Worm (Caenorhabditis elegans) whole organism, young adult: ENCODE data around the gene W01B6.6.

Experiments
- C17E4.6 ChIP-seq: fragments of 200-800 bp; sonication (Bioruptor generic); IDR thresholded peaks from 2 replicates; pipeline ENCODE4 v1.3.6; 2022; ENCODE audit warnings: missing genetic modification reagents, missing genetic modification characterization, missing compliant biosample characterization
- F55B11.4 ChIP-seq: sonication (generic microtip); optimal IDR thresholded peaks from 2 replicates; lab custom pipeline; 2016; ENCODE audit warnings: missing compliant biosample characterization, missing genetic modification characterization, borderline replicate concordance; ENCODE audit not compliant: insufficient read depth
- K11D2.4 ChIP-seq: fragments of 200-800 bp; sonication (Bioruptor generic); IDR thresholded peaks from 2 replicates; pipeline ENCODE4 v1.3.6; 2022; ENCODE audit warnings: missing genetic modification reagents, missing genetic modification characterization, missing compliant biosample characterization
- Y53G8AR.9 ChIP-seq: fragments of 200-800 bp; sonication (Bioruptor generic); conservative IDR thresholded peaks from 2 replicates; pipeline ENCODE4 v1.3.6; 2022; ENCODE audit warnings: missing genetic modification reagents, missing genetic modification characterization, missing compliant biosample characterization
- Y56A3A.18 ChIP-seq: fragments of 200-800 bp; sonication (Bioruptor generic); IDR thresholded peaks from 2 replicates; pipeline ENCODE4 v1.3.6; 2022; ENCODE audit warnings: missing genetic modification reagents, missing genetic modification characterization, missing compliant biosample characterization
- Y67H2A.10 ChIP-seq: fragments of 200-800 bp; sonication (Bioruptor generic); conservative IDR thresholded peaks from 2 replicates; pipeline ENCODE4 v1.3.6; 2022; ENCODE audit warnings: missing genetic modification reagents, missing genetic modification characterization, missing compliant biosample characterization
- Y95B8A.8 ChIP-seq: fragments of 200-800 bp; sonication (Bioruptor generic); IDR thresholded peaks from 2 replicates; pipeline ENCODE4 v1.3.6; 2022; ENCODE audit warnings: missing genetic modification reagents, missing genetic modification characterization, missing compliant biosample characterization
- akir-1 ChIP-seq: fragments of 200-800 bp; sonication (Bioruptor generic); optimal IDR thresholded peaks from 2 replicates; lab custom pipeline; 2018; ENCODE audit warnings: mild to moderate bottlenecking, missing genetic modification characterization, moderate library complexity, missing compliant biosample characterization
- aptf-3 ChIP-seq: fragments of 200-800 bp; sonication (Bioruptor generic); IDR thresholded peaks from 2 replicates; pipeline ENCODE4 v1.3.6; 2022; ENCODE audit warnings: missing genetic modification characterization, missing compliant biosample characterization
- athp-1 ChIP-seq: sonication (generic microtip); optimal IDR thresholded peaks from 2 replicates; lab custom pipeline; 2017; ENCODE audit warnings: mild to moderate bottlenecking, missing genetic modification characterization, missing compliant biosample characterization
- ceh-100 ChIP-seq: fragments of 200-800 bp; sonication (Bioruptor generic); IDR thresholded peaks from 2 replicates; pipeline ENCODE4 v1.3.6; 2022; ENCODE audit warnings: missing genetic modification reagents, missing genetic modification characterization, missing compliant biosample characterization
- ceh-58 ChIP-seq: fragments of 200-800 bp; sonication (Bioruptor generic); IDR thresholded peaks from 2 replicates; pipeline ENCODE4 v1.3.6; 2022; ENCODE audit warnings: missing genetic modification characterization, missing compliant biosample characterization
- dpl-1 ChIP-seq: fragments of 150-350 bp; optimal IDR thresholded peaks from 2 replicates; lab custom pipeline; 2014; ENCODE audit warnings: missing biosample characterization, missing genetic modification reagents, missing genetic modification characterization
- egrh-3 ChIP-seq: fragments of 200-800 bp; sonication (Bioruptor generic); IDR thresholded peaks from 2 replicates; pipeline ENCODE4 v1.3.6; 2022; ENCODE audit warnings: missing genetic modification reagents, missing genetic modification characterization, missing compliant biosample characterization
- gei-17 ChIP-seq: fragments of 200-800 bp; sonication (Bioruptor generic); optimal IDR thresholded peaks from 2 replicates; lab custom pipeline; 2018; ENCODE audit warnings: mild to moderate bottlenecking, missing genetic modification characterization, missing compliant biosample characterization
- hlh-26 ChIP-seq: fragments of 200-800 bp; sonication (Bioruptor generic); conservative IDR thresholded peaks from 2 replicates; pipeline ENCODE4 v1.3.6; 2022; ENCODE audit warnings: missing genetic modification reagents, missing genetic modification characterization, missing compliant biosample characterization
- hrde-1 ChIP-seq: sonication (generic microtip); optimal IDR thresholded peaks from 2 replicates; lab custom pipeline; 2016; ENCODE audit warnings: missing genetic modification characterization, mild to moderate bottlenecking, missing compliant biosample characterization, moderate library complexity, missing genotype, missing genetic modification reagents, borderline replicate concordance
- lag-1 ChIP-seq: fragments of 200-800 bp; sonication (Bioruptor generic); IDR thresholded peaks from 2 replicates; pipeline ENCODE4 v1.3.6; 2022; ENCODE audit warnings: missing genetic modification reagents, missing genetic modification characterization, missing compliant biosample characterization
- let-607 ChIP-seq, 2 experiments: fragments of 200-800 bp in 1 of 2; sonication (Bioruptor generic) in 1 of 2; sonication (generic microtip) in 1 of 2; optimal IDR thresholded peaks; 2 replicates each; lab custom pipeline; 2016 to 2018; ENCODE audit warnings: mild to moderate bottlenecking in 2 of 2, missing compliant biosample characterization in 2 of 2, missing genetic modification characterization in 2 of 2, moderate library complexity in 2 of 2, missing genotype in 1 of 2
- lin-35 ChIP-seq, 3 experiments: fragments of 150-350 bp in 2 of 3; sonication (generic microtip) in 1 of 3; optimal IDR thresholded peaks; 2 replicates each; lab custom pipeline; 2014 to 2018; ENCODE audit warnings: missing biosample characterization in 3 of 3, missing genetic modification characterization in 3 of 3, missing genetic modification reagents in 3 of 3
- lin-40 ChIP-seq: sonication (generic microtip); optimal IDR thresholded peaks from 2 replicates; lab custom pipeline; 2016; ENCODE audit warnings: missing genetic modification characterization, mild to moderate bottlenecking, missing compliant biosample characterization, missing genotype, missing genetic modification reagents
- madf-3 ChIP-seq: fragments of 200-800 bp; sonication (Bioruptor generic); IDR thresholded peaks from 2 replicates; pipeline ENCODE4 v1.3.6; 2022; ENCODE audit warnings: missing genetic modification reagents, missing genetic modification characterization, missing compliant biosample characterization
- mcd-1 ChIP-seq: fragments of 200-800 bp; sonication (Bioruptor generic); IDR thresholded peaks from 2 replicates; pipeline ENCODE4 v1.3.6; 2022; ENCODE audit warnings: missing genetic modification reagents, missing genetic modification characterization, missing compliant biosample characterization
- mel-28 ChIP-seq: sonication (generic microtip); optimal IDR thresholded peaks from 2 replicates; lab custom pipeline; 2016; ENCODE audit warnings: borderline replicate concordance, mild to moderate bottlenecking, missing genetic modification characterization, missing compliant biosample characterization
- nfyb-1 ChIP-seq: fragments of 200-800 bp; sonication (Bioruptor generic); IDR thresholded peaks from 2 replicates; pipeline ENCODE4 v1.3.6; 2022; ENCODE audit warnings: missing genetic modification reagents, missing genetic modification characterization, missing compliant biosample characterization
- rcor-1 ChIP-seq: fragments of 200-800 bp; sonication (Bioruptor generic); IDR thresholded peaks from 2 replicates; pipeline ENCODE4 v1.3.6; 2022; ENCODE audit warnings: missing genetic modification reagents, missing genetic modification characterization, missing compliant biosample characterization
- rec-8 ChIP-seq, 2 experiments: sonication (generic microtip); optimal IDR thresholded peaks; 2 replicates each; lab custom pipeline; 2016; ENCODE audit warnings: mild to moderate bottlenecking in 2 of 2, missing genetic modification characterization in 2 of 2, missing genetic modification reagents in 2 of 2, missing genotype in 2 of 2, missing biosample characterization in 1 of 2, missing compliant biosample characterization in 1 of 2, moderate library complexity in 1 of 2
- repo-1 ChIP-seq: sonication (generic microtip); optimal IDR thresholded peaks from 2 replicates; lab custom pipeline; 2017; ENCODE audit warnings: mild to moderate bottlenecking, missing genetic modification characterization, missing compliant biosample characterization
- rpc-1 ChIP-seq, 2 experiments: fragments of 150-350 bp in 1 of 2; sonication (generic microtip) in 1 of 2; optimal IDR thresholded peaks; 2 replicates each; lab custom pipeline; 2014 to 2018; ENCODE audit warnings: missing biosample characterization in 1 of 2, missing genetic modification characterization in 1 of 2, missing genetic modification reagents in 1 of 2, missing genotype in 1 of 2
- sptf-2 ChIP-seq: fragments of 200-800 bp; sonication (Bioruptor generic); optimal IDR thresholded peaks from 2 replicates; lab custom pipeline; 2018; ENCODE audit warnings: mild to moderate bottlenecking, missing genetic modification characterization, missing compliant biosample characterization
- tbp1 ChIP-seq: fragments of 200-800 bp; sonication (Bioruptor generic); optimal IDR thresholded peaks from 2 replicates; lab custom pipeline; 2018; ENCODE audit warnings: mild to moderate bottlenecking, missing genetic modification characterization, missing compliant biosample characterization
- unc-130 ChIP-seq: sonication (generic microtip); optimal IDR thresholded peaks from 2 replicates; lab custom pipeline; 2016; ENCODE audit warnings: missing genetic modification reagents, missing genetic modification characterization, missing compliant biosample characterization
- unc-62 ChIP-seq: fragments of 150-350 bp; optimal IDR thresholded peaks from 2 replicates; lab custom pipeline; 2014; ENCODE audit warnings: missing biosample characterization, missing genetic modification reagents, missing genetic modification characterization
- xnd-1 ChIP-seq: sonication (generic microtip); optimal IDR thresholded peaks from 2 replicates; lab custom pipeline; 2016; ENCODE audit warnings: missing genotype, missing genetic modification reagents, missing genetic modification characterization, missing compliant biosample characterization
- zfh-2 ChIP-seq: fragments of 200-800 bp; sonication (Bioruptor generic); conservative IDR thresholded peaks from 2 replicates; pipeline ENCODE4 v1.3.6; 2022; ENCODE audit warnings: missing genetic modification reagents, missing genetic modification characterization, missing compliant biosample characterization
- ztf-18 ChIP-seq: sonication (generic microtip); optimal IDR thresholded peaks from 2 replicates; lab custom pipeline; 2016; ENCODE audit warnings: missing genotype, mild to moderate bottlenecking, missing genetic modification characterization, missing compliant biosample characterization

Gene W01B6.6

ce11 chrIV:10048268-10048667, 32.6 kb upstream of the W01B6.6 start:
- TF ChIP-seq lin-35 (GFP tag; optimal IDR thresholded peaks at IDR 0.05; lab: Kevin White, UChicago): no peak
- no peak for TF ChIP-seq rcor-1 (GFP tag; lab: Robert Waterston, UW)
- no peak for TF ChIP-seq aptf-3 (GFP tag; lab: Robert Waterston, UW)
- no peak for TF ChIP-seq lin-40 (tag; lab: Kevin White, UChicago)
- no peak for TF ChIP-seq F55B11.4 (tag; lab: Kevin White, UChicago)
- TF ChIP-seq Y56A3A.18 (GFP tag; lab: Robert Waterston, UW): no peak
- TF ChIP-seq egrh-3 (GFP tag; lab: Robert Waterston, UW): no peak
- TF ChIP-seq dpl-1 (GFP tag; lab: Kevin White, UChicago): no peak
- TF ChIP-seq hrde-1 (tag; lab: Kevin White, UChicago): no peak
- TF ChIP-seq mcd-1 (GFP tag; lab: Robert Waterston, UW): no peak

ce11 chrIV:10051088-10051487, 29.8 kb upstream of the W01B6.6 start, which contains the start of gene T04B2.8:
TSS of gene T04B2.8 (minus strand) at chrIV:10051188.
- TF ChIP-seq rec-8 (tag; optimal IDR thresholded peaks at IDR 0.05; lab: Kevin White, UChicago) (no peak), akir-1 (GFP tag; lab: Kevin White, UChicago) (no peak), unc-62 (GFP tag; lab: Kevin White, UChicago) (no peak), ceh-58 (GFP tag; lab: Robert Waterston, UW) (no peak), tbp1 (GFP tag; lab: Kevin White, UChicago) (no peak), repo-1 (tag; lab: Kevin White, UChicago) (no peak), xnd-1 (no peak), ztf-18 (tag; lab: Kevin White, UChicago) (no peak), zfh-2 (GFP tag; lab: Robert Waterston, UW) (no peak), lag-1 (GFP tag; lab: Robert Waterston, UW) (no peak), gei-17 (GFP tag; lab: Kevin White, UChicago) (no peak), C17E4.6 (GFP tag; lab: Robert Waterston, UW) (no peak), ceh-100 (GFP tag; lab: Robert Waterston, UW) (no peak), unc-130 (no peak), Y95B8A.8 (GFP tag; lab: Robert Waterston, UW) (no peak), athp-1 (tag; lab: Kevin White, UChicago) (no peak), Y53G8AR.9 (GFP tag; lab: Robert Waterston, UW) (no peak), dpl-1 (GFP tag; lab: Kevin White, UChicago) (no peak), Y67H2A.10 (no peak), nfyb-1 (no peak)

- TF ChIP-seq mel-28 (tag; lab: Kevin White, UChicago): no peak
- no peak for TF ChIP-seq Y53G8AR.9 (GFP tag; lab: Robert Waterston, UW)
- no peak for TF ChIP-seq aptf-3 (GFP tag; lab: Robert Waterston, UW)
- no peak for TF ChIP-seq rec-8 (tag; optimal IDR thresholded peaks at IDR 0.05; lab: Kevin White, UChicago)
- no peak for TF ChIP-seq hlh-26 (GFP tag; lab: Robert Waterston, UW)
- TF ChIP-seq egrh-3 (GFP tag; lab: Robert Waterston, UW): no peak
- TF ChIP-seq sptf-2 (GFP tag; lab: Kevin White, UChicago): no peak
- no peak for TF ChIP-seq K11D2.4 (GFP tag; lab: Robert Waterston, UW)
- no peak for TF ChIP-seq let-607 (tag; optimal IDR thresholded peaks at IDR 0.05; lab: Kevin White, UChicago)
- TF ChIP-seq rpc-1 (optimal IDR thresholded peaks at IDR 0.05; lab: Kevin White, UChicago): no peak
- no peak for TF ChIP-seq rpc-1 (tag; optimal IDR thresholded peaks at IDR 0.05; lab: Kevin White, UChicago)
- no peak for TF ChIP-seq madf-3 (GFP tag; lab: Robert Waterston, UW)
Observed at ce11 chrIV:10053550-10053949, 27.4 kb upstream of the W01B6.6 start, which contains the start of gene srv-12. TSS of gene srv-12 (minus strand) at chrIV:10053650.
